Worm (Caenorhabditis elegans) whole organism, late embryonic: ENCODE data around the gene rol-3.

Experiments
- C38D4.7 ChIP-seq: fragments of 200-800 bp; sonication (Bioruptor generic); optimal IDR thresholded peaks from 2 replicates; lab custom pipeline; 2018; ENCODE audit warnings: mild to moderate bottlenecking, missing genetic modification characterization, moderate library complexity, missing compliant biosample characterization
- K09A11.1 ChIP-seq: sonication (generic microtip); optimal IDR thresholded peaks from 2 replicates; lab custom pipeline; 2017; ENCODE audit warnings: antibody characterized with exemption, mild to moderate bottlenecking, missing genetic modification characterization, missing compliant biosample characterization; ENCODE audit not compliant: insufficient read depth
- ahr-1 ChIP-seq: sonication (generic microtip); optimal IDR thresholded peaks from 2 replicates; lab custom pipeline; 2016; ENCODE audit warnings: missing genetic modification characterization, missing compliant biosample characterization
- ama-1 ChIP-seq: fragments of 150-350 bp; optimal IDR thresholded peaks from 2 replicates; lab custom pipeline; 2014
- ceh-14 ChIP-seq: sonication (generic microtip); optimal IDR thresholded peaks from 2 replicates; lab custom pipeline; 2016; ENCODE audit warnings: missing genotype, missing genetic modification characterization, missing compliant biosample characterization
- ceh-19 ChIP-seq: fragments of 200-800 bp; sonication (Bioruptor generic); optimal IDR thresholded peaks from 2 replicates; lab custom pipeline; 2018; ENCODE audit warnings: mild to moderate bottlenecking, missing genetic modification characterization, missing compliant biosample characterization
- ceh-22 ChIP-seq: sonication (generic microtip); optimal IDR thresholded peaks from 2 replicates; lab custom pipeline; 2017; ENCODE audit warnings: missing biosample characterization, missing genetic modification characterization
- ceh-30 ChIP-seq: fragments of 150-350 bp; optimal IDR thresholded peaks from 2 replicates; lab custom pipeline; 2014; ENCODE audit warnings: missing biosample characterization, missing genetic modification characterization
- ceh-31 ChIP-seq: sonication (generic microtip); optimal IDR thresholded peaks from 2 replicates; lab custom pipeline; 2016; ENCODE audit warnings: missing genetic modification characterization, missing compliant biosample characterization
- ceh-34 ChIP-seq: sonication (generic microtip); optimal IDR thresholded peaks from 2 replicates; lab custom pipeline; 2016; ENCODE audit warnings: mild to moderate bottlenecking, missing genetic modification characterization, missing compliant biosample characterization
- ceh-45 ChIP-seq: fragments of 200-800 bp; sonication (Bioruptor generic); IDR thresholded peaks from 2 replicates; pipeline ENCODE4 v1.3.6; 2022; ENCODE audit warnings: missing genetic modification reagents, missing genetic modification characterization, missing compliant biosample characterization
- ceh-48 ChIP-seq: sonication (generic microtip); optimal IDR thresholded peaks from 2 replicates; lab custom pipeline; 2016; ENCODE audit warnings: missing genetic modification characterization, inconsistent platforms, missing compliant biosample characterization
- ceh-6 ChIP-seq: fragments of 200-800 bp; sonication (Bioruptor generic); optimal IDR thresholded peaks from 2 replicates; lab custom pipeline; 2018; ENCODE audit warnings: mild to moderate bottlenecking, missing genetic modification characterization, missing compliant biosample characterization
- dmd-4 ChIP-seq: sonication (generic microtip); optimal IDR thresholded peaks from 2 replicates; lab custom pipeline; 2016; ENCODE audit warnings: borderline replicate concordance, missing genetic modification characterization, missing compliant biosample characterization
- dve-1 ChIP-seq: sonication (generic microtip); optimal IDR thresholded peaks from 2 replicates; lab custom pipeline; 2017; ENCODE audit warnings: antibody characterized with exemption, mild to moderate bottlenecking, missing genetic modification characterization, missing compliant biosample characterization
- elt-2 ChIP-seq: sonication (generic microtip); optimal IDR thresholded peaks from 2 replicates; lab custom pipeline; 2016; ENCODE audit warnings: missing genetic modification reagents, missing genetic modification characterization, missing compliant biosample characterization
- eyg-1 ChIP-seq: sonication (generic microtip); optimal IDR thresholded peaks from 2 replicates; lab custom pipeline; 2016; ENCODE audit warnings: missing genotype, missing genetic modification characterization, missing compliant biosample characterization
- fax-1 ChIP-seq: sonication (generic microtip); optimal IDR thresholded peaks from 2 replicates; lab custom pipeline; 2016; ENCODE audit warnings: missing genotype, missing genetic modification characterization, missing compliant biosample characterization
- fkh-10 ChIP-seq: fragments of 150-350 bp; optimal IDR thresholded peaks from 2 replicates; lab custom pipeline; 2014; ENCODE audit warnings: missing biosample characterization, missing genetic modification reagents, missing genetic modification characterization
- fkh-6 ChIP-seq: sonication (generic microtip); optimal IDR thresholded peaks from 2 replicates; lab custom pipeline; 2016; ENCODE audit warnings: missing genetic modification characterization, missing compliant biosample characterization
- gmeb-2 ChIP-seq: sonication (generic microtip); optimal IDR thresholded peaks from 2 replicates; lab custom pipeline; 2016; ENCODE audit warnings: missing genetic modification characterization, inconsistent platforms, missing compliant biosample characterization
- hlh-13 ChIP-seq: fragments of 200-800 bp; sonication (Bioruptor generic); optimal IDR thresholded peaks from 2 replicates; lab custom pipeline; 2018; ENCODE audit warnings: mild to moderate bottlenecking, missing genetic modification characterization, missing compliant biosample characterization
- hlh-15 ChIP-seq: sonication (generic microtip); optimal IDR thresholded peaks from 2 replicates; lab custom pipeline; 2016; ENCODE audit warnings: missing genetic modification characterization, missing compliant biosample characterization
- lim-6 ChIP-seq: sonication (generic microtip); optimal IDR thresholded peaks from 2 replicates; lab custom pipeline; 2016; ENCODE audit warnings: missing genetic modification characterization, missing compliant biosample characterization
- lin-11 ChIP-seq: fragments of 200-800 bp; sonication (Bioruptor generic); optimal IDR thresholded peaks from 2 replicates; lab custom pipeline; 2018; ENCODE audit warnings: mild to moderate bottlenecking, missing genetic modification characterization, missing compliant biosample characterization
- mec-3 ChIP-seq: sonication (generic microtip); optimal IDR thresholded peaks from 2 replicates; lab custom pipeline; 2016; ENCODE audit warnings: borderline replicate concordance, missing genetic modification characterization, missing compliant biosample characterization
- nhr-11 ChIP-seq: fragments of 150-350 bp; optimal IDR thresholded peaks from 2 replicates; lab custom pipeline; 2014; ENCODE audit warnings: missing biosample characterization, missing genetic modification characterization
- nhr-232 ChIP-seq: sonication (generic microtip); optimal IDR thresholded peaks from 2 replicates; lab custom pipeline; 2016; ENCODE audit warnings: missing genetic modification characterization, missing compliant biosample characterization
- pat-9 ChIP-seq: fragments of 200-800 bp; sonication (Bioruptor generic); optimal IDR thresholded peaks from 2 replicates; lab custom pipeline; 2018; ENCODE audit warnings: mild to moderate bottlenecking, missing genetic modification characterization, moderate library complexity, missing compliant biosample characterization
- pax-1 ChIP-seq: fragments of 150-350 bp; optimal IDR thresholded peaks from 2 replicates; lab custom pipeline; 2014; ENCODE audit warnings: missing biosample characterization, missing genetic modification characterization
- pha-4 ChIP-seq: fragments of 150-350 bp; optimal IDR thresholded peaks from 2 replicates; lab custom pipeline; 2018; ENCODE audit warnings: missing biosample characterization, missing genetic modification reagents, missing genetic modification characterization
- pros-1 ChIP-seq: fragments of 150-350 bp; optimal IDR thresholded peaks from 2 replicates; lab custom pipeline; 2014; ENCODE audit warnings: missing biosample characterization, missing genetic modification reagents, missing genetic modification characterization
- ref-2 ChIP-seq: sonication (generic microtip); optimal IDR thresholded peaks from 2 replicates; lab custom pipeline; 2016; ENCODE audit warnings: missing genetic modification characterization, missing compliant biosample characterization
- sox-2 ChIP-seq: fragments of 200-800 bp; sonication (Bioruptor generic); IDR thresholded peaks from 2 replicates; pipeline ENCODE4 v1.3.6; 2022; ENCODE audit warnings: missing genetic modification reagents, missing genetic modification characterization, missing compliant biosample characterization
- syd-9 ChIP-seq: sonication (generic microtip); optimal IDR thresholded peaks from 2 replicates; lab custom pipeline; 2016; ENCODE audit warnings: mild to moderate bottlenecking, missing genetic modification characterization, moderate library complexity, missing compliant biosample characterization
- tbx-7 ChIP-seq: sonication (generic microtip); optimal IDR thresholded peaks from 2 replicates; lab custom pipeline; 2016; ENCODE audit warnings: missing genotype, missing genetic modification characterization, missing compliant biosample characterization
- unc-86 ChIP-seq: sonication (generic microtip); optimal IDR thresholded peaks from 2 replicates; lab custom pipeline; 2016; ENCODE audit warnings: missing genetic modification characterization, missing compliant biosample characterization
- zip-5 ChIP-seq: sonication (generic microtip); optimal IDR thresholded peaks from 2 replicates; lab custom pipeline; 2016; ENCODE audit warnings: missing genetic modification characterization, missing compliant biosample characterization
- ztf-16 ChIP-seq: sonication (generic microtip); optimal IDR thresholded peaks from 2 replicates; lab custom pipeline; 2017; ENCODE audit warnings: missing genetic modification characterization, missing compliant biosample characterization

rol-3 gene

ce11 chrV:8247311-8248105 is 9.3 kb upstream of the rol-3 start:
- no peak for TF ChIP-seq fax-1
- TF ChIP-seq fkh-6 (tag; lab: Kevin White, UChicago): peak; percentile 2
- TF ChIP-seq ama-1 (lab: Kevin White, UChicago): peak; percentile 74
- peak; percentile 32 for TF ChIP-seq elt-2
- TF ChIP-seq, all 69 proteins: peak for 3

ce11 chrV:8245457-8245856 is 7.2 kb upstream of the rol-3 start, which contains the start of gene C16D9.5:
Gene C16D9.5, minus strand, starts transcription at chrV:8245557.
- TF ChIP-seq elt-2 (no peak), zip-5 (tag; lab: Kevin White, UChicago) (no peak), unc-86 (no peak), K09A11.1 (no peak), pat-9 (tag; lab: Kevin White, UChicago) (no peak), fkh-10 (GFP tag; lab: Kevin White, UChicago) (no peak), ceh-22 (tag; lab: Kevin White, UChicago) (no peak), ceh-34 (tag; lab: Kevin White, UChicago) (no peak), ceh-30 (tag; lab: Kevin White, UChicago) (no peak), pax-1 (tag; lab: Kevin White, UChicago) (no peak), nhr-232 (tag; lab: Kevin White, UChicago) (no peak), ceh-6 (GFP tag; lab: Kevin White, UChicago) (no peak), hlh-13 (no peak), tbx-7 (no peak), gmeb-2 (no peak), mec-3 (tag; lab: Kevin White, UChicago) (no peak), ceh-45 (GFP tag; lab: Robert Waterston, UW) (no peak), sox-2 (GFP tag; lab: Robert Waterston, UW) (no peak)

DNA sequence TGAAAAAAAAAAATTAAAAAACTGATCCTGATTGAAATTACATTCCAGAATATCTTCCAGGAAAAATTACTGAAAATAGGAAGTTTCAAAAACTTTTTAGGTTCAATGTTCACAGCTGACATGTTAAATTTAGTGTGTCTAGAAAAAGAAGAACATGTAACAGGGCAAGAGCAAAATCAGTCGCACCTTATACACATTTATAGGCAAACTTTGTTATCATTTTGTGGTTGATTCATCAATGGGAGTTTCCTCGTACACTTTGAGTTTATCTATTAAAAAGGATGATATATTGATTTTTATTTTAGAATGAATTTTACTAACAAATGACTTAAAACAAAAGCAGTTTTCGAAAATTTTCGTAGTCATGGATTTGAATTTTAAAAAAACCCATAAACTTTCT is 5.0 kb upstream of the rol-3 start:
- TF ChIP-seq lin-11 (tag; lab: Kevin White, UChicago) (no peak), lim-6 (no peak), hlh-15 (tag; lab: Kevin White, UChicago) (no peak), gmeb-2 (no peak), ztf-16 (tag; lab: Kevin White, UChicago) (no peak), ahr-1 (tag; lab: Kevin White, UChicago) (no peak), ceh-48 (tag; lab: Kevin White, UChicago) (no peak), pat-9 (tag; lab: Kevin White, UChicago) (no peak), dve-1 (no peak), fax-1 (no peak), C38D4.7 (GFP tag; lab: Kevin White, UChicago) (no peak), pha-4 (tag; lab: Kevin White, UChicago) (no peak), syd-9 (no peak), ceh-22 (tag; lab: Kevin White, UChicago) (no peak), ceh-31 (no peak), dmd-4 (no peak), ref-2 (no peak)

DNA sequence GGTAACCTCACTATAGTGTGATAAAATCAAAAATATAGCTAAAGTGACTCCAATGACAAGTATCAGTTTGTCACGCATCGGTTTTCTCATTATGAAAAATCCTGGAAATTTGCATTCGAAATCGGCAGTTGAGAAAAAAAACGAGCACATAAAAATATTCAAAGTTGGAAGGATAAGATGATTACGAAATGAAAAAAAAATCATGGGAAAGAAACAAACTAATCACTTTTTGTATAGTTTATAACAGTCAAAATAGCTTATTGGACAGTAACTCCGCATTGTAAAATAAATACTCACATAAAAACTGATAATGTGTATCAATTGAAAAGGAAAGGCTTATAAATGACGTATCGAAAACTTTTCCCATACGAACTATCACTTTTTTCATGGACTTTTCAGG is 4.6 kb upstream of the rol-3 start, which contains the start of gene C16D9.4:
Gene C16D9.4, minus strand, starts transcription at position 101 of the 400 bp plus-strand sequence.
- TF ChIP-seq eyg-1 (tag; lab: Kevin White, UChicago): no peak
- TF ChIP-seq ceh-19: no peak
- TF ChIP-seq pax-1 (tag; lab: Kevin White, UChicago): no peak
- no peak for TF ChIP-seq ceh-14 (tag; lab: Kevin White, UChicago)
- TF ChIP-seq pros-1 (tag; lab: Kevin White, UChicago): no peak
- TF ChIP-seq nhr-11 (tag; lab: Kevin White, UChicago): no peak
- TF ChIP-seq fkh-10 (GFP tag; lab: Kevin White, UChicago): no peak
